Fruit fly (Drosophila melanogaster) whole organism, embryonic: ENCODE results near the gene CG15141.

ENCODE experiments used
- Abd-B ChIP-seq: fragments of 200-800 bp; sonication (Bioruptor generic); optimal IDR thresholded peaks from 2 replicates; lab custom pipeline; 2018; ENCODE audit warnings: missing biosample characterization, mild to moderate bottlenecking, missing genetic modification characterization, moderate library complexity
- CG11504 ChIP-seq: fragments of 200-800 bp; sonication (Bioruptor generic); optimal IDR thresholded peaks from 3 replicates; lab custom pipeline; 2019; ENCODE audit warnings: missing biosample characterization, mild to moderate bottlenecking, missing genetic modification characterization, moderate library complexity
- CG12299 ChIP-seq: fragments of 200-800 bp; sonication (Bioruptor generic); optimal IDR thresholded peaks from 2 replicates; lab custom pipeline; 2018; ENCODE audit warnings: missing biosample characterization, mild to moderate bottlenecking, missing genetic modification characterization
- CG14441 ChIP-seq: fragments of 200-800 bp; sonication (Bioruptor generic); IDR thresholded peaks from 2 replicates; pipeline ENCODE4 v1.3.6; 2022; ENCODE audit warnings: missing biosample characterization, missing genetic modification characterization
- CG14860 ChIP-seq: fragments of 200-800 bp; sonication (Bioruptor generic); IDR thresholded peaks from 3 replicates; pipeline ENCODE4 v1.3.6; 2022; ENCODE audit warnings: missing biosample characterization, missing genetic modification characterization; ENCODE audit not compliant: partially characterized antibody
- CG14965 ChIP-seq: fragments of 200-800 bp; sonication (Bioruptor generic); optimal IDR thresholded peaks from 2 replicates; lab custom pipeline; 2016; ENCODE audit warnings: missing biosample characterization, missing genetic modification characterization, borderline replicate concordance
- CG1603 ChIP-seq: fragments of 200-800 bp; sonication (Bioruptor generic); optimal IDR thresholded peaks from 2 replicates; lab custom pipeline; 2019; ENCODE audit warnings: missing biosample characterization, mild to moderate bottlenecking, missing genetic modification characterization, moderate library complexity
- CG1647 ChIP-seq: fragments of 200-800 bp; sonication (Bioruptor generic); optimal IDR thresholded peaks from 3 replicates; lab custom pipeline; 2016; ENCODE audit warnings: missing biosample characterization, missing genetic modification characterization
- CG16813 ChIP-seq: fragments of 200-800 bp; sonication (Bioruptor generic); IDR thresholded peaks from 3 replicates; pipeline ENCODE4 v1.3.6; 2022; ENCODE audit warnings: missing biosample characterization, missing genetic modification characterization; ENCODE audit not compliant: partially characterized antibody
- CG2875 ChIP-seq: fragments of 200-800 bp; sonication (Bioruptor generic); optimal IDR thresholded peaks from 2 replicates; lab custom pipeline; 2017; ENCODE audit warnings: missing biosample characterization, mild to moderate bottlenecking, missing genetic modification characterization, missing genetic modification reagents
- CG30403 ChIP-seq: fragments of 200-800 bp; sonication (Bioruptor generic); optimal IDR thresholded peaks from 3 replicates; lab custom pipeline; 2016; ENCODE audit warnings: missing biosample characterization, missing genetic modification characterization
- CG31388 ChIP-seq: fragments of 200-800 bp; sonication (Bioruptor generic); optimal IDR thresholded peaks from 2 replicates; lab custom pipeline; 2016; ENCODE audit warnings: missing biosample characterization, missing genetic modification characterization
- CG4730 ChIP-seq: fragments of 200-800 bp; sonication (Bioruptor generic); IDR thresholded peaks from 2 replicates; pipeline ENCODE4 v1.3.6; 2022; ENCODE audit warnings: missing biosample characterization, missing genetic modification characterization
- CG6654 ChIP-seq: fragments of 200-800 bp; sonication (Bioruptor generic); optimal IDR thresholded peaks from 2 replicates; lab custom pipeline; 2017; ENCODE audit warnings: missing biosample characterization, mild to moderate bottlenecking, missing genetic modification characterization
- CG8944 ChIP-seq: fragments of 200-800 bp; sonication (Bioruptor generic); optimal IDR thresholded peaks from 3 replicates; lab custom pipeline; 2016; ENCODE audit warnings: missing biosample characterization, missing genetic modification characterization
- CG9797 ChIP-seq: fragments of 200-800 bp; sonication (Bioruptor generic); optimal IDR thresholded peaks from 3 replicates; lab custom pipeline; 2018; ENCODE audit warnings: missing biosample characterization, mild to moderate bottlenecking, missing genetic modification characterization
- CG9932 ChIP-seq: fragments of 200-800 bp; sonication (Bioruptor generic); IDR thresholded peaks from 2 replicates; pipeline ENCODE4 v1.3.6; 2022; ENCODE audit warnings: missing biosample characterization, missing genetic modification characterization
- CHES-1-like ChIP-seq: fragments of 200-800 bp; sonication (Bioruptor generic); optimal IDR thresholded peaks from 2 replicates; lab custom pipeline; 2016; ENCODE audit warnings: missing biosample characterization, missing genetic modification characterization
- D ChIP-seq, 2 experiments: fragments of 200-800 bp in 1 of 2; fragments of >200 bp in 1 of 2; sonication (Bioruptor generic) in 1 of 2; optimal IDR thresholded peaks; 2 replicates in 1 of 2; 3 replicates in 1 of 2; lab custom pipeline; 2017; ENCODE audit warnings: mild to moderate bottlenecking in 1 of 2, missing biosample characterization in 1 of 2, missing genetic modification characterization in 1 of 2, missing genetic modification reagents in 1 of 2
- Doc3 ChIP-seq: fragments of 200-800 bp; sonication (Bioruptor generic); IDR thresholded peaks from 3 replicates; pipeline ENCODE4 v1.3.6; 2022; ENCODE audit warnings: missing biosample characterization, missing genetic modification characterization; ENCODE audit not compliant: partially characterized antibody
- Dp ChIP-seq: fragments of 200-800 bp; sonication (Bioruptor generic); optimal IDR thresholded peaks from 2 replicates; lab custom pipeline; 2018; ENCODE audit warnings: missing biosample characterization, mild to moderate bottlenecking, missing genetic modification characterization, moderate library complexity
- Hmr ChIP-seq: fragments of 200-800 bp; sonication (Bioruptor generic); optimal IDR thresholded peaks from 3 replicates; lab custom pipeline; 2017; ENCODE audit warnings: mild to moderate bottlenecking, missing biosample characterization, missing genetic modification reagents, missing genetic modification characterization
- Hr3 ChIP-seq: fragments of 200-800 bp; sonication (Bioruptor generic); optimal IDR thresholded peaks from 3 replicates; lab custom pipeline; 2016; ENCODE audit warnings: missing biosample characterization, missing genetic modification characterization
- Lhr ChIP-seq: fragments of 200-800 bp; sonication (Bioruptor generic); optimal IDR thresholded peaks from 3 replicates; lab custom pipeline; 2017; ENCODE audit warnings: mild to moderate bottlenecking, missing biosample characterization, missing genetic modification reagents, missing genetic modification characterization
- Mad ChIP-seq: fragments of 200-800 bp; sonication (Bioruptor generic); optimal IDR thresholded peaks from 2 replicates; lab custom pipeline; 2016; ENCODE audit warnings: missing biosample characterization, missing genetic modification characterization
- Oli ChIP-seq: fragments of 200-800 bp; sonication (Bioruptor generic); optimal IDR thresholded peaks from 2 replicates; lab custom pipeline; 2018; ENCODE audit warnings: missing biosample characterization, mild to moderate bottlenecking, missing genetic modification characterization, moderate library complexity
- Optix ChIP-seq: fragments of 200-800 bp; sonication (Bioruptor generic); IDR thresholded peaks from 3 replicates; pipeline ENCODE4 v1.3.6; 2022; ENCODE audit warnings: missing biosample characterization, missing genetic modification characterization
- Poxn ChIP-seq: fragments of 200-800 bp; sonication (Bioruptor generic); IDR thresholded peaks from 2 replicates; pipeline ENCODE4 v1.3.6; 2022; ENCODE audit warnings: missing biosample characterization, missing genetic modification characterization
- Trl ChIP-seq, 3 experiments: fragments of >200 bp in 2 of 3; fragments of 200-800 bp in 1 of 3; sonication (Bioruptor generic) in 1 of 3; optimal IDR thresholded peaks; 2 replicates in 1 of 3; 3 replicates in 2 of 3; lab custom pipeline; 2016 to 2017; ENCODE audit warnings: missing biosample characterization in 1 of 3, missing genetic modification characterization in 1 of 3
- Xrp1 ChIP-seq: fragments of 200-800 bp; sonication (Bioruptor generic); IDR thresholded peaks from 2 replicates; pipeline ENCODE4 v1.3.6; 2022; ENCODE audit warnings: missing biosample characterization, missing genetic modification characterization
- ci ChIP-seq: fragments of 200-800 bp; sonication (Bioruptor generic); IDR thresholded peaks from 3 replicates; pipeline ENCODE4 v1.3.6; 2022; ENCODE audit warnings: missing biosample characterization, missing genetic modification characterization
- disco-r ChIP-seq: fragments of 200-800 bp; sonication (Bioruptor generic); optimal IDR thresholded peaks from 2 replicates; lab custom pipeline; 2016; ENCODE audit warnings: missing biosample characterization, missing genetic modification characterization
- eyg ChIP-seq: fragments of 200-800 bp; sonication (Bioruptor generic); optimal IDR thresholded peaks from 3 replicates; lab custom pipeline; 2016; ENCODE audit warnings: missing biosample characterization, missing genetic modification characterization
- jumu ChIP-seq: fragments of 200-800 bp; sonication (Bioruptor generic); optimal IDR thresholded peaks from 3 replicates; lab custom pipeline; 2016; ENCODE audit warnings: missing biosample characterization, missing genetic modification characterization
- mam ChIP-seq: fragments of 200-800 bp; sonication (Bioruptor generic); optimal IDR thresholded peaks from 3 replicates; lab custom pipeline; 2016; ENCODE audit warnings: missing biosample characterization, missing genetic modification characterization
- oc ChIP-seq: fragments of 200-800 bp; sonication (Bioruptor generic); optimal IDR thresholded peaks from 2 replicates; lab custom pipeline; 2018; ENCODE audit warnings: missing biosample characterization, mild to moderate bottlenecking, missing genetic modification characterization, moderate library complexity
- otp ChIP-seq: fragments of 200-800 bp; sonication (Bioruptor generic); IDR thresholded peaks from 3 replicates; pipeline ENCODE4, ENCODE4 v1.3.6; 2022; ENCODE audit warnings: missing biosample characterization, missing genetic modification characterization
- p53 ChIP-seq: fragments of 200-800 bp; sonication (Bioruptor generic); optimal IDR thresholded peaks from 2 replicates; lab custom pipeline; 2016; ENCODE audit warnings: missing biosample characterization, missing genetic modification characterization
- prd ChIP-seq, 3 experiments: fragments of >200 bp in 2 of 3; fragments of 200-800 bp in 1 of 3; sonication (Bioruptor generic) in 1 of 3; optimal IDR thresholded peaks in 2 of 3; IDR thresholded peaks in 1 of 3; 2 replicates in 2 of 3; 3 replicates in 1 of 3; pipeline versions ENCODE4 v1.3.6 to Lab custom; 2017 to 2022; ENCODE audit warnings: missing biosample characterization in 1 of 3, missing genetic modification characterization in 1 of 3
- psq ChIP-seq: fragments of 200-800 bp; sonication (Bioruptor generic); optimal IDR thresholded peaks from 2 replicates; lab custom pipeline; 2017; ENCODE audit warnings: missing biosample characterization, missing genetic modification characterization
- ro ChIP-seq: fragments of 200-800 bp; sonication (Bioruptor generic); IDR thresholded peaks from 2 replicates; pipeline ENCODE4 v1.3.6; 2022; ENCODE audit warnings: missing biosample characterization, missing genetic modification characterization
- scrt ChIP-seq: fragments of 200-800 bp; sonication (Bioruptor generic); optimal IDR thresholded peaks from 2 replicates; lab custom pipeline; 2018; ENCODE audit warnings: missing biosample characterization, mild to moderate bottlenecking, missing genetic modification characterization, moderate library complexity
- shn ChIP-seq: fragments of 200-800 bp; sonication (Bioruptor generic); optimal IDR thresholded peaks from 3 replicates; lab custom pipeline; 2016; ENCODE audit warnings: missing biosample characterization, missing genetic modification characterization
- sug ChIP-seq: fragments of 200-800 bp; optimal IDR thresholded peaks from 2 replicates; lab custom pipeline; 2019; ENCODE audit warnings: missing biosample characterization, mild to moderate bottlenecking, missing genetic modification characterization, moderate library complexity
- tna ChIP-seq: fragments of 200-800 bp; sonication (Bioruptor generic); IDR thresholded peaks from 2 replicates; pipeline ENCODE4 v1.3.6; 2022; ENCODE audit warnings: missing biosample characterization, missing genetic modification characterization; ENCODE audit not compliant: partially characterized antibody
- trem ChIP-seq: fragments of 200-800 bp; optimal IDR thresholded peaks from 3 replicates; lab custom pipeline; 2019; ENCODE audit warnings: missing biosample characterization, mild to moderate bottlenecking, missing genetic modification characterization, moderate library complexity
- vnd ChIP-seq: fragments of 200-800 bp; sonication (Bioruptor generic); IDR thresholded peaks from 3 replicates; pipeline ENCODE4 v1.3.6; 2022; ENCODE audit warnings: missing biosample characterization, missing genetic modification characterization; ENCODE audit not compliant: partially characterized antibody
- yki ChIP-seq: fragments of >200 bp; optimal IDR thresholded peaks from 3 replicates; lab custom pipeline; 2018
- z ChIP-seq: fragments of 200-800 bp; sonication (Bioruptor generic); IDR thresholded peaks from 3 replicates; pipeline ENCODE4 v1.3.6; 2022; ENCODE audit warnings: missing biosample characterization, missing genetic modification characterization

The CG15141 gene

DNA sequence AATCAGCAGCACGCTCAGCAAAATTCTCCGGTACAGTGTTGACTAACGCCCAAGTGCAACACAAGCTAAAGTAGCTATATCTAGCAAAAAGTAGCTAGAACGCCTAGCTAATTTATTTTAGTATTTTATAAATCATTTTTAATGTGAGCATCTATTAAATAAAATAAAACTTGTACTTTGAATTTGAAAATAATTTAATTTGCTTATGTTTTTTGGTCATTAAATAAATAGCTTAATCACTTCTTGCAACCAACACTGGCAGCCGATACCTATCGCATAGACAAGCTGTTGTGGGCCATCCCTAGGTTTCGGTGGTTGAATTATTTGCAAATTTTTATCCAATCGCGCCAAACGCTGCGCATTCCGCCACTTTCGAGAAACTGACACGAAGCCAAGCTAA lies at the start of gene CG15141, which contains the start of gene Polr2J (continued):
- TF ChIP-seq Poxn (no peak), psq (GFP tag; lab: Kevin White, UChicago) (peak; percentile 68), p53 (GFP tag; lab: Kevin White, UChicago) (no peak), Lhr (GFP tag; lab: Kevin White, UChicago) (peak; percentile 68), disco-r (no peak), yki (no peak), CHES-1-like (GFP tag; lab: Kevin White, UChicago) (peak; percentile 76), vnd (GFP tag; lab: Robert Waterston, UW) (peak; percentile 85), Abd-B (GFP tag; lab: Kevin White, UChicago) (peak; percentile 92), oc (tag; lab: Kevin White, UChicago) (no peak), prd (optimal IDR thresholded peaks at IDR 0.05; lab: Kevin White, UChicago) (no peak), prd (GFP tag; IDR thresholded peaks at IDR 0.05; lab: Robert Waterston, UW) (peak; percentile 95), Oli (tag; lab: Kevin White, UChicago) (peak; percentile 80), CG6654 (GFP tag; lab: Kevin White, UChicago) (peak; percentile 58), CG9797 (GFP tag; lab: Kevin White, UChicago) (peak; percentile 60), mam (GFP tag; lab: Kevin White, UChicago) (peak; percentile 80), CG14965 (GFP tag; lab: Kevin White, UChicago) (no peak), shn (GFP tag; lab: Kevin White, UChicago) (peak; percentile 73), CG14441 (GFP tag; lab: Robert Waterston, UW) (peak; percentile 87), ro (GFP tag; lab: Robert Waterston, UW) (peak; percentile 60; the same call in 1 of the 2 replicates), trem (tag; lab: Kevin White, UChicago) (peak; percentile 90), eyg (GFP tag; lab: Kevin White, UChicago) (no peak), ci (GFP tag; lab: Robert Waterston, UW) (peak; percentile 68; the same call in 2 of the 3 replicates), CG30403 (GFP tag; lab: Kevin White, UChicago) (peak; percentile 94), CG11504 (tag; lab: Kevin White, UChicago) (no peak), CG12299 (tag; lab: Kevin White, UChicago) (peak; percentile 75), CG4730 (peak; percentile 81), Hmr (GFP tag; lab: Kevin White, UChicago) (no peak), tna (GFP tag; lab: Robert Waterston, UW) (peak; percentile 41; the same call in 1 of the 2 replicates), Doc3 (GFP tag; lab: Robert Waterston, UW) (peak; percentile 83), CG2875 (GFP tag; lab: Kevin White, UChicago) (peak; percentile 44), CG16813 (peak; percentile 95), Optix (GFP tag; lab: Robert Waterston, UW) (peak; percentile 73; the same call in 1 of the 3 replicates), D (optimal IDR thresholded peaks at IDR 0.05; lab: Kevin White, UChicago) (no peak), D (GFP tag; optimal IDR thresholded peaks at IDR 0.05; lab: Kevin White, UChicago) (peak; percentile 71), Dp (GFP tag; lab: Kevin White, UChicago) (peak; percentile 45), CG1603 (tag; lab: Kevin White, UChicago) (peak; percentile 59), z (GFP tag; lab: Robert Waterston, UW) (no peak), CG1647 (GFP tag; lab: Kevin White, UChicago) (peak; percentile 61), scrt (GFP tag; lab: Kevin White, UChicago) (peak; percentile 70), Mad (peak; percentile 89), jumu (peak; percentile 73), Trl (optimal IDR thresholded peaks at IDR 0.05; lab: Kevin White, UChicago) (no peak), Trl (GFP tag; optimal IDR thresholded peaks at IDR 0.05; lab: Kevin White, UChicago) (peak; percentile 67), CG9932 (peak; percentile 95), otp (peak; percentile 75; the same call in 2 of the 3 replicates), CG8944 (GFP tag; lab: Kevin White, UChicago) (no peak), CG14860 (GFP tag; lab: Robert Waterston, UW) (peak; percentile 75), Hr3 (GFP tag; lab: Kevin White, UChicago) (peak; percentile 94), Xrp1 (peak; percentile 88), sug (tag; lab: Kevin White, UChicago) (peak; percentile 88), CG31388 (GFP tag; lab: Kevin White, UChicago) (peak; percentile 52)
